Fruit fly (Drosophila melanogaster): ENCODE measurements around the gene CG33500.

Gene CG33500

dm6 chr3L:11491874-11492268 is 16.6 kb upstream of the CG33500 start (continued):
- TF ChIP-seq odd (GFP tag; optimal IDR thresholded peaks at IDR 0.05) (no peak), CG16815 (GFP tag; optimal IDR thresholded peaks at IDR 0.05) (no peak), CG7928 (GFP tag; optimal IDR thresholded peaks at IDR 0.05) (no peak), sc (optimal IDR thresholded peaks at IDR 0.05) (no peak), sc (GFP tag; optimal IDR thresholded peaks at IDR 0.05) (peak; percentile 44), BEAF-32 (GFP tag; optimal IDR thresholded peaks at IDR 0.05) (no peak), CG15479 (GFP tag; optimal IDR thresholded peaks at IDR 0.05) (peak; percentile 13), CG4707 (GFP tag; optimal IDR thresholded peaks at IDR 0.05) (peak; percentile 30), ATbp (GFP tag; optimal IDR thresholded peaks at IDR 0.05) (peak; percentile 51), sens (GFP tag) (peak; percentile 81), lola (GFP tag; optimal IDR thresholded peaks at IDR 0.05) (peak in 1 of 3 experiments; percentile 18), Spps (tag; optimal IDR thresholded peaks at IDR 0.05) (peak; percentile 37), CG8281 (tag; optimal IDR thresholded peaks at IDR 0.05) (peak; percentile 38), CG1603 (tag; optimal IDR thresholded peaks at IDR 0.05) (peak; percentile 58), CG14710 (tag; optimal IDR thresholded peaks at IDR 0.05) (peak; percentile 30), CG17359 (tag; optimal IDR thresholded peaks at IDR 0.05) (peak; percentile 25), CG8944 (GFP tag; optimal IDR thresholded peaks at IDR 0.05) (no peak), CG15696 (tag; optimal IDR thresholded peaks at IDR 0.05) (peak; percentile 67), tio (GFP tag; optimal IDR thresholded peaks at IDR 0.05) (no peak), cg (GFP tag; optimal IDR thresholded peaks at IDR 0.05) (peak; percentile 8), fd64A (GFP tag; optimal IDR thresholded peaks at IDR 0.05) (peak; percentile 25), Sox100B (GFP tag; optimal IDR thresholded peaks at IDR 0.05) (peak; percentile 33), Chrac-16 (GFP tag; optimal IDR thresholded peaks at IDR 0.05) (no peak), fd102C (GFP tag; optimal IDR thresholded peaks at IDR 0.05) (no peak), CG15011 (GFP tag; optimal IDR thresholded peaks at IDR 0.05) (no peak), dimm (GFP tag; IDR thresholded peaks at IDR 0.05) (no peak), CG33557 (GFP tag; optimal IDR thresholded peaks at IDR 0.05) (peak; percentile 69), Oli (tag; optimal IDR thresholded peaks at IDR 0.05) (no peak), CG1529 (GFP tag; optimal IDR thresholded peaks at IDR 0.05) (peak; percentile 48), CG7556 (GFP tag; optimal IDR thresholded peaks at IDR 0.05) (no peak), Deaf1 (tag; optimal IDR thresholded peaks at IDR 0.05) (no peak), sqz (GFP tag; optimal IDR thresholded peaks at IDR 0.05) (peak; percentile 18), chif (GFP tag; optimal IDR thresholded peaks at IDR 0.05) (peak in 1 of 2 experiments; percentile 13), CG6813 (GFP tag; optimal IDR thresholded peaks at IDR 0.05) (peak; percentile 30), trem (tag; optimal IDR thresholded peaks at IDR 0.05) (peak; percentile 3), lmd (GFP tag; IDR thresholded peaks at IDR 0.05) (no peak), bcd (GFP tag; optimal IDR thresholded peaks at IDR 0.05) (no peak), trh (GFP tag; optimal IDR thresholded peaks at IDR 0.05) (no peak), CG8290 (GFP tag; optimal IDR thresholded peaks at IDR 0.05) (no peak), CG8290 (tag; optimal IDR thresholded peaks at IDR 0.05) (no peak), eve (GFP tag; optimal IDR thresholded peaks at IDR 0.05) (peak in 1 of 2 experiments; percentile 17), CG12744 (GFP tag; optimal IDR thresholded peaks at IDR 0.05) (no peak), Hr3 (GFP tag; optimal IDR thresholded peaks at IDR 0.05) (no peak), Sry-β (GFP tag; optimal IDR thresholded peaks at IDR 0.05) (peak; percentile 31), CG13775 (GFP tag; optimal IDR thresholded peaks at IDR 0.05) (no peak), CTCF (GFP tag; optimal IDR thresholded peaks at IDR 0.05) (no peak), CG2202 (tag; optimal IDR thresholded peaks at IDR 0.05) (peak; percentile 23), tup (GFP tag; optimal IDR thresholded peaks at IDR 0.05) (no peak), Neu2 (GFP tag; optimal IDR thresholded peaks at IDR 0.05; ENCODE audit: borderline replicate concordance) (no peak), lov (optimal IDR thresholded peaks at IDR 0.05) (no peak), lov (GFP tag; IDR thresholded peaks at IDR 0.05) (0 out of 3 replicates have a peak, but pooled peaks have one; percentile 5)

All from whole organism, embryonic.